Fruit fly (Drosophila melanogaster) whole organism, embryonic: ENCODE results near the gene Col4a1.

ENCODE experiments used
- Abd-B ChIP-seq: fragments of 200-800 bp; sonication (Bioruptor generic); optimal IDR thresholded peaks from 2 replicates; lab custom pipeline; 2018; ENCODE audit warnings: missing biosample characterization, mild to moderate bottlenecking, missing genetic modification characterization, moderate library complexity
- CG2202 ChIP-seq: fragments of 200-800 bp; sonication (Bioruptor generic); optimal IDR thresholded peaks from 2 replicates; lab custom pipeline; 2018; ENCODE audit warnings: missing biosample characterization, mild to moderate bottlenecking, missing genetic modification characterization
- CG4820 ChIP-seq: fragments of 200-800 bp; sonication (Bioruptor generic); optimal IDR thresholded peaks from 3 replicates; lab custom pipeline; 2016; ENCODE audit warnings: missing biosample characterization, missing genetic modification characterization
- Chrac-16 ChIP-seq: fragments of 200-800 bp; sonication (Bioruptor generic); optimal IDR thresholded peaks from 3 replicates; lab custom pipeline; 2016; ENCODE audit warnings: missing biosample characterization, missing genetic modification characterization
- Dfd ChIP-seq, 2 experiments: fragments of >200 bp; optimal IDR thresholded peaks; 2 replicates each; lab custom pipeline; 2017; ENCODE audit warnings: missing biosample characterization in 2 of 2, missing genetic modification characterization in 2 of 2
- HLH4C ChIP-seq: fragments of 200-800 bp; sonication (Bioruptor generic); IDR thresholded peaks from 3 replicates; pipeline ENCODE4 v1.3.6; 2022; ENCODE audit warnings: missing biosample characterization, missing genetic modification characterization; ENCODE audit not compliant: partially characterized antibody
- toy ChIP-seq: fragments of 200-800 bp; sonication (Bioruptor generic); IDR thresholded peaks from 2 replicates; pipeline ENCODE4 v1.3.6; 2022; ENCODE audit warnings: missing biosample characterization, missing genetic modification characterization

- TF ChIP-seq Chrac-16 (no peak), CG4820 (no peak), toy (GFP tag; lab: Robert Waterston, UW) (no peak), Dfd (GFP tag; optimal IDR thresholded peaks at IDR 0.05; lab: Kevin White, UChicago) (no peak), CG2202 (no peak), Abd-B (GFP tag; lab: Kevin White, UChicago) (no peak), HLH4C (GFP tag; lab: Robert Waterston, UW) (no peak)
Observed at dm6 chr2L:5007256-5007655, 22.2 kb upstream of the Col4a1 start.
